Fruit fly (Drosophila melanogaster): ENCODE results near the gene CG7512.

Gene CG7512

dm6 chr3L:11554338-11554737 lies 40.8 kb downstream of the CG7512 start (continued):
- peak; percentile 62 for TF ChIP-seq pdm3 (GFP tag; optimal IDR thresholded peaks at IDR 0.05)
- TF ChIP-seq CG8119 (GFP tag; IDR thresholded peaks at IDR 0.05) = peak; percentile 64; the same call in 2 of the 3 replicates
- peak; percentile 61 for TF ChIP-seq CG3032 (tag; optimal IDR thresholded peaks at IDR 0.05)
- no peak for TF ChIP-seq fd85E (GFP tag; optimal IDR thresholded peaks at IDR 0.05)
- peak; percentile 7 for TF ChIP-seq CG8319 (GFP tag; optimal IDR thresholded peaks at IDR 0.05)
- peak; percentile 69 for TF ChIP-seq topi (GFP tag; optimal IDR thresholded peaks at IDR 0.05)
- no peak for TF ChIP-seq Blimp-1 (GFP tag; optimal IDR thresholded peaks at IDR 0.05)
- peak; percentile 61 for TF ChIP-seq OdsH (GFP tag; optimal IDR thresholded peaks at IDR 0.05)
- no peak for TF ChIP-seq Gug (GFP tag; IDR thresholded peaks at IDR 0.05)
- peak; percentile 47 for TF ChIP-seq CG1621 (tag; optimal IDR thresholded peaks at IDR 0.05)
- peak; percentile 67 for TF ChIP-seq esn (GFP tag; optimal IDR thresholded peaks at IDR 0.05)
- peak; percentile 54 for TF ChIP-seq CG6276 (GFP tag; optimal IDR thresholded peaks at IDR 0.05)
- TF ChIP-seq achi (GFP tag; optimal IDR thresholded peaks at IDR 0.05) = peak; percentile 61
- peak; percentile 25 for TF ChIP-seq CG34406 (GFP tag; optimal IDR thresholded peaks at IDR 0.05)
- TF ChIP-seq CG9139 (GFP tag; optimal IDR thresholded peaks at IDR 0.05) = peak; percentile 35
- peak; percentile 39 for TF ChIP-seq fd59A (GFP tag; optimal IDR thresholded peaks at IDR 0.05)
- TF ChIP-seq Ets96B (tag; optimal IDR thresholded peaks at IDR 0.05) = peak; percentile 70
- peak; percentile 29 for TF ChIP-seq Sox15 (GFP tag; optimal IDR thresholded peaks at IDR 0.05)
- peak; percentile 25 for TF ChIP-seq Ets21C (GFP tag; optimal IDR thresholded peaks at IDR 0.05)
- TF ChIP-seq Smox (GFP tag; optimal IDR thresholded peaks at IDR 0.05) = peak; percentile 66
- TF ChIP-seq CG7368 (GFP tag; optimal IDR thresholded peaks at IDR 0.05) = peak; percentile 29
- peak; percentile 51 for TF ChIP-seq Sox14 (GFP tag; optimal IDR thresholded peaks at IDR 0.05)
- TF ChIP-seq CG10631 (GFP tag; optimal IDR thresholded peaks at IDR 0.05) = peak; percentile 65
- TF ChIP-seq CG6792 (GFP tag; optimal IDR thresholded peaks at IDR 0.05) = peak; percentile 42
- TF ChIP-seq Sox102F (GFP tag; optimal IDR thresholded peaks at IDR 0.05) = peak; percentile 69
- TF ChIP-seq ss (GFP tag; optimal IDR thresholded peaks at IDR 0.05) = peak; percentile 72 to 73
- peak; percentile 63 for TF ChIP-seq net (GFP tag; optimal IDR thresholded peaks at IDR 0.05)

DNA sequence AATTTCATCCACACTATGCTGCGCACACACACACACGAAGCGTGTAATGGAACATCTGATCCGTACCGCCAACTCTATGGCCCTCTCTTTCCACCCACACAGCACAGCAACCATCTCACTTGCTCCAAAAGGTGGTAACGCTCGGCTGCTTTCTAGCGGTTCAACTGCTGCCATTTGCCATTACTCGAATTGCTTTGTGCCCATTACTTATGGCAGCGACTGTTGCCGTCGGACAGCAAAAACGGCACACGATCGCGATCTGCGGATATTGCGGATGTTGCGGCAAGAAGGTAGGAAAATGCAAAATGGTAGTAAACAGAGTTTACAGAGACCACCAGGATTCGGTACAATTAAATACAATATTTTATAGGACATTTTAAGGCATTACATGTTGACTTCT lies 41.3 kb downstream of the CG7512 start:
- no peak for TF ChIP-seq Blimp-1 (GFP tag; optimal IDR thresholded peaks at IDR 0.05)
- no peak for TF ChIP-seq CG7368 (GFP tag; optimal IDR thresholded peaks at IDR 0.05)
- no peak for TF ChIP-seq CG11902 (GFP tag; optimal IDR thresholded peaks at IDR 0.05)
- no peak for TF ChIP-seq pdm3 (GFP tag; optimal IDR thresholded peaks at IDR 0.05)
- no peak for TF ChIP-seq fd85E (GFP tag; optimal IDR thresholded peaks at IDR 0.05)

dm6 chr3L:11555662-11556460 lies 42.4 kb downstream of the CG7512 start:
- TF ChIP-seq CG6854 (GFP tag; optimal IDR thresholded peaks at IDR 0.05) (no peak), CG10669 (GFP tag; optimal IDR thresholded peaks at IDR 0.05) (peak; percentile 53), CG34406 (GFP tag; optimal IDR thresholded peaks at IDR 0.05) (peak; percentile 43), net (GFP tag; optimal IDR thresholded peaks at IDR 0.05) (peak; percentile 57), CG32006 (GFP tag; optimal IDR thresholded peaks at IDR 0.05) (peak; percentile 81), achi (GFP tag; optimal IDR thresholded peaks at IDR 0.05) (peak; percentile 41), CG1621 (tag; optimal IDR thresholded peaks at IDR 0.05) (peak; percentile 37), fd85E (GFP tag; optimal IDR thresholded peaks at IDR 0.05) (no peak), CG9139 (GFP tag; optimal IDR thresholded peaks at IDR 0.05) (peak; percentile 40), Sox14 (GFP tag; optimal IDR thresholded peaks at IDR 0.05) (no peak), Hr39 (GFP tag; optimal IDR thresholded peaks at IDR 0.05) (no peak), CG11762 (GFP tag; optimal IDR thresholded peaks at IDR 0.05; ENCODE audit: insufficient read depth) (peak; percentile 33), CG8119 (GFP tag; IDR thresholded peaks at IDR 0.05) (peak; percentile 92), spab (GFP tag; optimal IDR thresholded peaks at IDR 0.05) (peak; percentile 48), CG10631 (GFP tag; optimal IDR thresholded peaks at IDR 0.05) (peak; percentile 37), CG7368 (GFP tag; optimal IDR thresholded peaks at IDR 0.05) (peak; percentile 17), esn (GFP tag; optimal IDR thresholded peaks at IDR 0.05) (no peak), dac (GFP tag; optimal IDR thresholded peaks at IDR 0.05) (no peak), Gug (GFP tag; IDR thresholded peaks at IDR 0.05) (no peak; the same call in none of the 2 replicates), CG4318 (GFP tag; optimal IDR thresholded peaks at IDR 0.05) (peak; percentile 67), Hr38 (GFP tag; optimal IDR thresholded peaks at IDR 0.05) (no peak), Eip78C (GFP tag) (peak; percentile 88), CG11294 (GFP tag; IDR thresholded peaks at IDR 0.05) (no peak; the same call in 1 of the 2 replicates), ss (GFP tag; optimal IDR thresholded peaks at IDR 0.05) (peak; percentile 65 to 91), topi (GFP tag; optimal IDR thresholded peaks at IDR 0.05) (no peak), CG6808 (GFP tag; optimal IDR thresholded peaks at IDR 0.05) (peak; percentile 54), acj6 (GFP tag; optimal IDR thresholded peaks at IDR 0.05) (peak; percentile 23), CG8632 (GFP tag; optimal IDR thresholded peaks at IDR 0.05) (peak; percentile 51), Eip75B (GFP tag; optimal IDR thresholded peaks at IDR 0.05) (peak; percentile 28), CG16779 (tag; optimal IDR thresholded peaks at IDR 0.05) (no peak), Ets96B (tag; optimal IDR thresholded peaks at IDR 0.05) (peak; percentile 64)

All from whole organism, prepupa.